Fruit fly (Drosophila melanogaster) whole organism, prepupa: Measurements from ENCODE around the gene gdl.

Source experiments
- CG6792 ChIP-seq: fragments of 200-800 bp; sonication (Bioruptor generic); optimal IDR thresholded peaks from 3 replicates; lab custom pipeline; 2016; ENCODE audit warnings: missing biosample characterization, missing genetic modification characterization
- OdsH ChIP-seq: fragments of 200-800 bp; sonication (Bioruptor generic); optimal IDR thresholded peaks from 3 replicates; lab custom pipeline; 2016; ENCODE audit warnings: missing biosample characterization, missing genetic modification characterization
- lz ChIP-seq: fragments of 200-800 bp; sonication (Bioruptor generic); optimal IDR thresholded peaks from 3 replicates; lab custom pipeline; 2016; ENCODE audit warnings: missing biosample characterization, missing genetic modification characterization

DNA sequence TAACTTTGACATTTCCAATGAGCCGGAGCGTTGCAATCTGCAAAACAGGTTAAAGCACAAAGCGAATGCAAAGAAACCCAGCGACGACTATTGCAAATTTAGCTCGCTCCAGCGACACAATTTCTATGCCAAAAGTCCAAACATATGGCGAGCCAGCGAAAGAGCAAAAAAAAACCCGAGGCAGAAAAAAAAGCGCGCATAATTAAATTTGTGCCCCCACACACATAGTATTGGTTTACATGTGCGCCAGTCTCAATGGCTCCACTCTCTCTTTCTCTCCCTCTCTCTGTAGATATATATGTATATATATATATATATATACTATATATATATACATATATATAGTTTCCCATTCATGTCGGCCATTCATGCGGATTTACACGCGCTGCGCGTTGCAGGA is 31.4 kb downstream of the gdl start:
- no peak for TF ChIP-seq CG6792 (GFP tag; lab: Kevin White, UChicago)
- no peak for TF ChIP-seq lz (GFP tag; lab: Kevin White, UChicago)
- no peak for TF ChIP-seq OdsH
